Fruit fly (Drosophila melanogaster) S2 (cell line): ENCODE results near the gene rdog.

Experiments used
- CG8478 ChIP-seq: fragments of >200 bp; optimal IDR thresholded peaks from 2 replicates; lab custom pipeline; 2018
- CTCF ChIP-seq, 2 experiments: fragments of >200 bp; optimal IDR thresholded peaks; 2 replicates each; lab custom pipeline; 2018

DNA sequence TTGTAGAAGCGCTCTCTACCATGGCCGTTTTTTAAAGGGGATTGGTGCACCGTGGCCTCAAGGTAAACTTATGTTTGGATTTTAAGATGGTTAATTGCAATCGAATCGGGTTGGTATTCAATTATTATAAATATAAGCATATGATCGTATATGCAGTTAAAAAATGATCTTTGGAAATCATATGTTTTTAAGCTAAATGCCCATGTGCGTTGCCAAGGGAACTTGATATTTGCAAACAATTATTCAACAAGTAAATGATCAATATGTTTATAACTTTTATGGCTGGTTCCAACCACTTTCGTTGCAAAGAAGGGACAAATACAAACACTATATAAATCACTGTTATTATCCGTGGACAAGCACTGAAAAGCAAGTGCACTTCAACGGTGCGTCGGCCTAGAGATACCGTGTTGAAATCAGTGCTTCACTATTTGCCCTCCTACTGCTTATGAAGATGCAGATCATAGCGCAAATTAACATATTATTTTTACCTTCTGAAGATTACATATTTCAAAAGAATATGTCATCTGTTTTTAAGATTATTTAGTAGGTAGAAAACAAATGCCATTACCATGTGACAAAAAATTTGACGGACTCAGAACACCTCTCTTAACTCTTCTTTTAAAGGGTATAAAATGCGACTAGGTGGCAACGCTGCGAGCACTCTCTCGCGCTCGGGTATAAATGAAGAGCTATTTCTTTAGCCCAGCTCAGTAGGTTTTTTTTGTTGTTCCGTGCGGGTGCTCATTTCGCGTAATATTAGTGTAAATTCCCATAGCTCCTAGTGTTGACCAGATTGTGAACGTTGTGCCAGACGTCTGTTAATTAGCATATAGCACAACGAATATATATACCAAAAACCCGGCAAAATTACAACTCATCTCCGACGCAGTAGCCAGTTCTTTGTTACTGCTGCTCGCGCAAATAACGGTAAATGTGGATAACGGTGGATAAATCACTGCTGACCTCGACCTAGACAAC is at the start of gene rdog:
- TF ChIP-seq CG8478 (lab: Kevin White, UChicago) = no peak
- TF ChIP-seq CTCF (optimal IDR thresholded peaks at IDR 0.05; lab: Kevin White, UChicago) = no peak
